Fruit fly (Drosophila melanogaster): Measurements from ENCODE around the gene CG6324.

The CG6324 gene

dm6 chrX:15453121-15453520 lies 22.8 kb upstream of the CG6324 start, which contains the start of gene CG11655 (continued):
- TF ChIP-seq CG18599 (GFP tag; optimal IDR thresholded peaks at IDR 0.05) (peak; percentile 39), dysf (GFP tag; IDR thresholded peaks at IDR 0.05) (peak; percentile 41; the same call in 1 of the 3 replicates), zfh2 (GFP tag; optimal IDR thresholded peaks at IDR 0.05) (peak; percentile 5), sug (tag; optimal IDR thresholded peaks at IDR 0.05) (peak; percentile 24), Xbp1 (GFP tag; optimal IDR thresholded peaks at IDR 0.05) (peak; percentile 23), prd (optimal IDR thresholded peaks at IDR 0.05) (no peak), prd (GFP tag; IDR thresholded peaks at IDR 0.05) (peak; percentile 69; the same call in 2 of the 3 replicates), mld (GFP tag; IDR thresholded peaks at IDR 0.05; ENCODE audit: partially characterized antibody) (no peak), Aef1 (GFP tag; IDR thresholded peaks at IDR 0.05) (0 out of 3 replicates have a peak, but pooled peaks have one; percentile 23), CG15514 (GFP tag; optimal IDR thresholded peaks at IDR 0.05) (peak; percentile 48), CG5245 (GFP tag; optimal IDR thresholded peaks at IDR 0.05) (no peak), CG14050 (GFP tag; IDR thresholded peaks at IDR 0.05) (peak; percentile 33; the same call in 1 of the 3 replicates), Hmx (GFP tag; optimal IDR thresholded peaks at IDR 0.05) (no peak), gfzf (GFP tag; optimal IDR thresholded peaks at IDR 0.05) (no peak)

dm6 chrX:15462436-15462857 lies 13.4 kb upstream of the CG6324 start, which contains the start of the genes shtd, CG6294 and CG6299:
shtd (minus strand) TSS chrX:15462441.
CG6294 (plus strand) TSS chrX:15462722.
CG6299 (plus strand) TSS chrX:15462722.
- no peak for TF ChIP-seq emc (GFP tag; optimal IDR thresholded peaks at IDR 0.05)
- no peak for TF ChIP-seq lab (GFP tag; optimal IDR thresholded peaks at IDR 0.05)
- peak; percentile 93 for TF ChIP-seq bbx (GFP tag; IDR thresholded peaks at IDR 0.05; ENCODE audit: partially characterized antibody)
- TF ChIP-seq Rfx (GFP tag; IDR thresholded peaks at IDR 0.05) = peak; percentile 39; the same call in 1 of the 2 replicates
- no peak for TF ChIP-seq CG8478 (optimal IDR thresholded peaks at IDR 0.05)
- no peak for TF ChIP-seq gcm (GFP tag; optimal IDR thresholded peaks at IDR 0.05)
- no peak for TF ChIP-seq Taf1 (GFP tag; IDR thresholded peaks at IDR 0.05)
- TF ChIP-seq CG6272 (GFP tag; IDR thresholded peaks at IDR 0.05) = no peak
- TF ChIP-seq Blimp-1 (GFP tag; optimal IDR thresholded peaks at IDR 0.05) = no peak
- TF ChIP-seq B-H2 (GFP tag; optimal IDR thresholded peaks at IDR 0.05) = no peak
- no peak for TF ChIP-seq trh (GFP tag; optimal IDR thresholded peaks at IDR 0.05)
- TF ChIP-seq eyg (GFP tag; optimal IDR thresholded peaks at IDR 0.05) = no peak
- TF ChIP-seq Atf-2 (GFP tag; optimal IDR thresholded peaks at IDR 0.05) = no peak
- peak; percentile 86 for TF ChIP-seq unc-4 (GFP tag; IDR thresholded peaks at IDR 0.05; ENCODE audit: partially characterized antibody)
- TF ChIP-seq CG12071 (GFP tag; optimal IDR thresholded peaks at IDR 0.05) = no peak
- no peak for TF ChIP-seq sc (optimal IDR thresholded peaks at IDR 0.05)
- no peak for TF ChIP-seq sc (GFP tag; optimal IDR thresholded peaks at IDR 0.05)
- no peak for TF ChIP-seq bigmax (GFP tag; optimal IDR thresholded peaks at IDR 0.05)
- no peak for TF ChIP-seq luna (GFP tag; optimal IDR thresholded peaks at IDR 0.05)
- TF ChIP-seq CG10654 (GFP tag; optimal IDR thresholded peaks at IDR 0.05) = no peak
- no peak for TF ChIP-seq Dek (tag; optimal IDR thresholded peaks at IDR 0.05)
- no peak for TF ChIP-seq CG11398 (GFP tag; optimal IDR thresholded peaks at IDR 0.05)
- no peak for TF ChIP-seq NfI (GFP tag; optimal IDR thresholded peaks at IDR 0.05)
- TF ChIP-seq ken (GFP tag; IDR thresholded peaks at IDR 0.05) = 0 out of 3 replicates have a peak, but pooled peaks have one; percentile 39
- TF ChIP-seq dm (GFP tag; optimal IDR thresholded peaks at IDR 0.05) = no peak
- TF ChIP-seq wek (GFP tag; optimal IDR thresholded peaks at IDR 0.05) = no peak
- no peak; the same call in 2 of the 3 replicates for TF ChIP-seq CG17361 (GFP tag; IDR thresholded peaks at IDR 0.05)
- TF ChIP-seq HmgD (GFP tag; optimal IDR thresholded peaks at IDR 0.05) = no peak
- TF ChIP-seq tgo (GFP tag; IDR thresholded peaks at IDR 0.05) = no peak
- TF ChIP-seq CG17829 (tag; optimal IDR thresholded peaks at IDR 0.05) = peak; percentile 48
- no peak for TF ChIP-seq CG4328 (GFP tag; optimal IDR thresholded peaks at IDR 0.05)
- peak; percentile 59 for TF ChIP-seq CG4617 (GFP tag; optimal IDR thresholded peaks at IDR 0.05; ENCODE audit: borderline replicate concordance)
- no peak for TF ChIP-seq slp2 (GFP tag; optimal IDR thresholded peaks at IDR 0.05)
- no peak for TF ChIP-seq cad (GFP tag; optimal IDR thresholded peaks at IDR 0.05)
- no peak for TF ChIP-seq Abd-B (GFP tag; optimal IDR thresholded peaks at IDR 0.05)
- TF ChIP-seq CG11504 (tag; optimal IDR thresholded peaks at IDR 0.05) = no peak
- peak; percentile 59 for TF ChIP-seq CG3847 (GFP tag; IDR thresholded peaks at IDR 0.05)
